In genomic region chr3R:14470630-14471029, dm6 we compare ENCODE assay signal across 1 fruit fly cellular context.
TF ChIP-seq lines count a peak whose summit lies in the region.

No protein-coding gene starts in this region.

TF ChIP-seq in whole organism, embryonic, 481 proteins besides CTCF, POLR2A, EP300 and RAD21 (continued from another document):
- TF ChIP-seq gcm (GFP tag; optimal IDR thresholded peaks at IDR 0.05; lab: Kevin White, UChicago) (peak; percentile 47), Hsf (GFP tag; optimal IDR thresholded peaks at IDR 0.05; lab: Kevin White, UChicago) (peak; percentile 55), CG8281 (tag; optimal IDR thresholded peaks at IDR 0.05; lab: Kevin White, UChicago) (no peak), HLH54F (GFP tag; optimal IDR thresholded peaks at IDR 0.05; lab: Kevin White, UChicago) (no peak), chinmo (GFP tag; IDR thresholded peaks at IDR 0.05; lab: Robert Waterston, UW; ENCODE audit: partially characterized antibody) (no peak), luna (GFP tag; optimal IDR thresholded peaks at IDR 0.05; lab: Kevin White, UChicago) (no peak), CG12942 (GFP tag; optimal IDR thresholded peaks at IDR 0.05; lab: Kevin White, UChicago) (no peak), fu2 (GFP tag; optimal IDR thresholded peaks at IDR 0.05; lab: Kevin White, UChicago) (no peak), kni (GFP tag; optimal IDR thresholded peaks at IDR 0.05; lab: Kevin White, UChicago) (no peak), Hr51 (GFP tag; optimal IDR thresholded peaks at IDR 0.05; lab: Kevin White, UChicago) (peak in 1 of 2 experiments; percentile 26), CG2120 (GFP tag; optimal IDR thresholded peaks at IDR 0.05; lab: Kevin White, UChicago) (no peak), CG13123 (GFP tag; optimal IDR thresholded peaks at IDR 0.05; lab: Kevin White, UChicago) (no peak), CkIIα-i1 (GFP tag; IDR thresholded peaks at IDR 0.05; lab: Robert Waterston, UW) (no peak), CG30431 (GFP tag; optimal IDR thresholded peaks at IDR 0.05; lab: Kevin White, UChicago) (peak; percentile 9), CG15269 (tag; optimal IDR thresholded peaks at IDR 0.05; lab: Kevin White, UChicago) (peak; percentile 31), Vsx1 (GFP tag; optimal IDR thresholded peaks at IDR 0.05; lab: Kevin White, UChicago) (peak; percentile 38), CG1024 (GFP tag; IDR thresholded peaks at IDR 0.05; lab: Robert Waterston, UW) (no peak), CG8290 (GFP tag; optimal IDR thresholded peaks at IDR 0.05; lab: Kevin White, UChicago) (peak; percentile 18), CG8290 (tag; optimal IDR thresholded peaks at IDR 0.05; lab: Kevin White, UChicago) (no peak), HmgD (GFP tag; optimal IDR thresholded peaks at IDR 0.05; lab: Kevin White, UChicago) (no peak), CG2202 (tag; optimal IDR thresholded peaks at IDR 0.05; lab: Kevin White, UChicago) (peak; percentile 51), CG7786 (GFP tag; optimal IDR thresholded peaks at IDR 0.05; lab: Kevin White, UChicago) (no peak), CG12769 (tag; optimal IDR thresholded peaks at IDR 0.05; lab: Kevin White, UChicago) (peak; percentile 11), NFAT (GFP tag; IDR thresholded peaks at IDR 0.05; lab: Robert Waterston, UW) (no peak), CG8765 (GFP tag; IDR thresholded peaks at IDR 0.05; lab: Robert Waterston, UW) (no peak), CG2678 (tag; optimal IDR thresholded peaks at IDR 0.05; lab: Kevin White, UChicago) (peak; percentile 27), odd (GFP tag; optimal IDR thresholded peaks at IDR 0.05; lab: Kevin White, UChicago) (no peak), CG17829 (tag; optimal IDR thresholded peaks at IDR 0.05; lab: Kevin White, UChicago) (peak; percentile 49), twi (tag; optimal IDR thresholded peaks at IDR 0.05; lab: Kevin White, UChicago) (no peak), gt (GFP tag; IDR thresholded peaks at IDR 0.05; lab: Robert Waterston, UW) (no peak), Sin3A (optimal IDR thresholded peaks at IDR 0.05; lab: Kevin White, UChicago) (no peak), CG12744 (GFP tag; optimal IDR thresholded peaks at IDR 0.05; lab: Kevin White, UChicago) (no peak), ci (GFP tag; IDR thresholded peaks at IDR 0.05; lab: Robert Waterston, UW) (peak; percentile 50; the same call in 2 of the 3 replicates), trh (GFP tag; optimal IDR thresholded peaks at IDR 0.05; lab: Kevin White, UChicago) (no peak), Atf-2 (GFP tag; optimal IDR thresholded peaks at IDR 0.05; lab: Kevin White, UChicago) (no peak), Dp (GFP tag; optimal IDR thresholded peaks at IDR 0.05; lab: Kevin White, UChicago) (no peak), TFAM (GFP tag; optimal IDR thresholded peaks at IDR 0.05; lab: Kevin White, UChicago) (no peak), CG14014 (GFP tag; IDR thresholded peaks at IDR 0.05; lab: Robert Waterston, UW) (no peak), phol (tag; optimal IDR thresholded peaks at IDR 0.05; lab: Kevin White, UChicago) (peak; percentile 74), CG12219 (GFP tag; optimal IDR thresholded peaks at IDR 0.05; lab: Kevin White, UChicago) (peak; percentile 39), gfzf (GFP tag; optimal IDR thresholded peaks at IDR 0.05; lab: Kevin White, UChicago) (no peak), CG9727 (GFP tag; optimal IDR thresholded peaks at IDR 0.05; lab: Kevin White, UChicago) (peak; percentile 41), az2 (GFP tag; optimal IDR thresholded peaks at IDR 0.05; lab: Kevin White, UChicago) (peak; percentile 57), Lpt (GFP tag; optimal IDR thresholded peaks at IDR 0.05; lab: Kevin White, UChicago) (no peak), ssp (GFP tag; IDR thresholded peaks at IDR 0.05; lab: Robert Waterston, UW) (no peak), CG11696 (GFP tag; IDR thresholded peaks at IDR 0.05; lab: Robert Waterston, UW) (no peak), crol (GFP tag; IDR thresholded peaks at IDR 0.05; lab: Robert Waterston, UW) (no peak), CG11085 (GFP tag; IDR thresholded peaks at IDR 0.05; lab: Robert Waterston, UW) (no peak), pho (GFP tag; optimal IDR thresholded peaks at IDR 0.05; lab: Kevin White, UChicago) (no peak), Ets65A (GFP tag; lab: Kevin White, UChicago) (peak; percentile 80), tx (GFP tag; optimal IDR thresholded peaks at IDR 0.05; lab: Kevin White, UChicago) (no peak), pb (GFP tag; optimal IDR thresholded peaks at IDR 0.05; lab: Kevin White, UChicago) (no peak), CG16815 (GFP tag; optimal IDR thresholded peaks at IDR 0.05; lab: Kevin White, UChicago) (peak; percentile 35), CG12659 (GFP tag; optimal IDR thresholded peaks at IDR 0.05; lab: Kevin White, UChicago) (no peak), z (GFP tag; IDR thresholded peaks at IDR 0.05; lab: Robert Waterston, UW) (no peak), sim (GFP tag; IDR thresholded peaks at IDR 0.05; lab: Robert Waterston, UW) (no peak), CG13624 (GFP tag; optimal IDR thresholded peaks at IDR 0.05; lab: Kevin White, UChicago) (peak; percentile 7), Neu2 (GFP tag; optimal IDR thresholded peaks at IDR 0.05; lab: Kevin White, UChicago; ENCODE audit: borderline replicate concordance) (no peak), dmrt11E (tag; optimal IDR thresholded peaks at IDR 0.05; lab: Kevin White, UChicago) (peak; percentile 81), slbo (GFP tag; IDR thresholded peaks at IDR 0.05; lab: Robert Waterston, UW) (0 out of 2 replicates have a peak, but pooled peaks have one; percentile 24), CG12299 (tag; optimal IDR thresholded peaks at IDR 0.05; lab: Kevin White, UChicago) (no peak), CG18262 (tag; optimal IDR thresholded peaks at IDR 0.05; lab: Kevin White, UChicago) (peak; percentile 61), chm (GFP tag; IDR thresholded peaks at IDR 0.05; lab: Robert Waterston, UW) (no peak), CG11456 (GFP tag; IDR thresholded peaks at IDR 0.05; lab: Robert Waterston, UW) (no peak), CG3065 (GFP tag; optimal IDR thresholded peaks at IDR 0.05; lab: Kevin White, UChicago) (no peak), CG7745 (tag; optimal IDR thresholded peaks at IDR 0.05; lab: Kevin White, UChicago) (no peak), ind (GFP tag; optimal IDR thresholded peaks at IDR 0.05; lab: Kevin White, UChicago) (no peak), Xrp1 (GFP tag; IDR thresholded peaks at IDR 0.05; lab: Robert Waterston, UW) (peak; percentile 71), C15 (GFP tag; IDR thresholded peaks at IDR 0.05; lab: Robert Waterston, UW) (no peak), ash1 (GFP tag; optimal IDR thresholded peaks at IDR 0.05; lab: Kevin White, UChicago) (no peak), nmo (GFP tag; optimal IDR thresholded peaks at IDR 0.05; lab: Kevin White, UChicago) (peak; percentile 62), CG6813 (GFP tag; optimal IDR thresholded peaks at IDR 0.05; lab: Kevin White, UChicago) (no peak), stc (GFP tag; IDR thresholded peaks at IDR 0.05; lab: Robert Waterston, UW) (no peak), CG6689 (GFP tag; IDR thresholded peaks at IDR 0.05; lab: Robert Waterston, UW) (peak; percentile 43; the same call in 1 of the 2 replicates), sens (GFP tag; lab: Kevin White, UChicago) (peak; percentile 93), pnt (GFP tag; optimal IDR thresholded peaks at IDR 0.05; lab: Kevin White, UChicago) (peak; percentile 8), cato (GFP tag; optimal IDR thresholded peaks at IDR 0.05; lab: Kevin White, UChicago; ENCODE audit: borderline replicate concordance) (no peak), cg (GFP tag; optimal IDR thresholded peaks at IDR 0.05; lab: Kevin White, UChicago) (no peak), esg (GFP tag; conservative IDR thresholded peaks at IDR 0.05; lab: Robert Waterston, UW) (0 out of 2 replicates have a peak, but pooled peaks have one; percentile 31), dm (GFP tag; optimal IDR thresholded peaks at IDR 0.05; lab: Kevin White, UChicago) (no peak), CG1602 (GFP tag; optimal IDR thresholded peaks at IDR 0.05; lab: Kevin White, UChicago) (peak; percentile 50), Hr3 (GFP tag; optimal IDR thresholded peaks at IDR 0.05; lab: Kevin White, UChicago) (peak; percentile 31), CG30403 (GFP tag; optimal IDR thresholded peaks at IDR 0.05; lab: Kevin White, UChicago) (peak; percentile 47), CG4360 (GFP tag; IDR thresholded peaks at IDR 0.05; lab: Robert Waterston, UW) (no peak), gcm2 (GFP tag; optimal IDR thresholded peaks at IDR 0.05; lab: Kevin White, UChicago) (no peak), CG7839 (tag; optimal IDR thresholded peaks at IDR 0.05; lab: Kevin White, UChicago) (peak; percentile 37), zf30C (GFP tag; optimal IDR thresholded peaks at IDR 0.05; lab: Kevin White, UChicago) (no peak), Hr78 (GFP tag; optimal IDR thresholded peaks at IDR 0.05; lab: Kevin White, UChicago) (no peak), pfk (GFP tag; optimal IDR thresholded peaks at IDR 0.05; lab: Kevin White, UChicago) (no peak), Ptx1 (GFP tag; IDR thresholded peaks at IDR 0.05; lab: Robert Waterston, UW) (no peak), kah (GFP tag; optimal IDR thresholded peaks at IDR 0.05; lab: Kevin White, UChicago) (no peak), pum (GFP tag; optimal IDR thresholded peaks at IDR 0.05; lab: Kevin White, UChicago) (no peak), CG10543 (GFP tag; optimal IDR thresholded peaks at IDR 0.05; lab: Kevin White, UChicago) (no peak), insv (GFP tag; optimal IDR thresholded peaks at IDR 0.05; lab: Kevin White, UChicago) (no peak), CG15479 (GFP tag; optimal IDR thresholded peaks at IDR 0.05; lab: Kevin White, UChicago) (no peak), CG2116 (GFP tag; optimal IDR thresholded peaks at IDR 0.05; lab: Kevin White, UChicago) (no peak), GATAe (GFP tag; conservative IDR thresholded peaks at IDR 0.05; lab: Robert Waterston, UW) (no peak), Gsc (GFP tag; IDR thresholded peaks at IDR 0.05; lab: Robert Waterston, UW) (no peak), ftz-f1 (GFP tag; optimal IDR thresholded peaks at IDR 0.05; lab: Kevin White, UChicago) (no peak), sc (optimal IDR thresholded peaks at IDR 0.05; lab: Kevin White, UChicago) (no peak), sc (GFP tag; optimal IDR thresholded peaks at IDR 0.05; lab: Kevin White, UChicago) (no peak), NfI (GFP tag; optimal IDR thresholded peaks at IDR 0.05; lab: Kevin White, UChicago) (no peak), org-1 (GFP tag; optimal IDR thresholded peaks at IDR 0.05; lab: Kevin White, UChicago) (peak; percentile 9), tio (GFP tag; optimal IDR thresholded peaks at IDR 0.05; lab: Kevin White, UChicago) (peak; percentile 29)
TF ChIP-seq in whole organism, embryonic: peak in this region for 110.
